Fruit fly (Drosophila melanogaster) whole organism, embryonic: ENCODE data around the gene CG44261.

Source experiments
- CG10959 ChIP-seq: fragments of 200-800 bp; sonication (Bioruptor generic); IDR thresholded peaks from 2 replicates; pipeline ENCODE4 v1.3.6; 2022; ENCODE audit warnings: missing biosample characterization, missing genetic modification characterization
- CG11247 ChIP-seq: fragments of 200-800 bp; sonication (Bioruptor generic); IDR thresholded peaks from 2 replicates; pipeline ENCODE4 v1.3.6; 2022; ENCODE audit warnings: missing biosample characterization, missing genetic modification characterization
- CG11456 ChIP-seq: fragments of 200-800 bp; sonication (Bioruptor generic); IDR thresholded peaks from 3 replicates; pipeline ENCODE4 v1.3.6; 2022; ENCODE audit warnings: missing biosample characterization, missing genetic modification characterization
- CG12769 ChIP-seq: fragments of 200-800 bp; sonication (Bioruptor generic); optimal IDR thresholded peaks from 2 replicates; lab custom pipeline; 2019; ENCODE audit warnings: missing biosample characterization, mild to moderate bottlenecking, missing genetic modification characterization, moderate library complexity
- CG15479 ChIP-seq: fragments of 200-800 bp; sonication (Bioruptor generic); optimal IDR thresholded peaks from 3 replicates; lab custom pipeline; 2019; ENCODE audit warnings: missing biosample characterization, mild to moderate bottlenecking, missing genetic modification characterization, moderate library complexity
- CG15601 ChIP-seq: fragments of 200-800 bp; sonication (Bioruptor generic); optimal IDR thresholded peaks from 3 replicates; lab custom pipeline; 2019; ENCODE audit warnings: missing biosample characterization, mild to moderate bottlenecking, missing genetic modification characterization, moderate library complexity
- CG16815 ChIP-seq: fragments of 200-800 bp; sonication (Bioruptor generic); optimal IDR thresholded peaks from 3 replicates; lab custom pipeline; 2017; ENCODE audit warnings: missing biosample characterization, mild to moderate bottlenecking, missing genetic modification characterization
- CG2199 ChIP-seq: fragments of 200-800 bp; sonication (Bioruptor generic); IDR thresholded peaks from 3 replicates; pipeline ENCODE4 v1.3.6; 2022; ENCODE audit warnings: missing biosample characterization, missing genetic modification characterization
- CG3726 ChIP-seq: fragments of 200-800 bp; sonication (Bioruptor generic); IDR thresholded peaks from 3 replicates; pipeline ENCODE4, ENCODE4 v1.3.6; 2022; ENCODE audit warnings: missing biosample characterization, missing genetic modification characterization
- CG4360 ChIP-seq: fragments of 200-800 bp; sonication (Bioruptor generic); IDR thresholded peaks from 2 replicates; pipeline ENCODE4 v1.3.6; 2022; ENCODE audit warnings: missing biosample characterization, missing genetic modification characterization
- CG4730 ChIP-seq: fragments of 200-800 bp; sonication (Bioruptor generic); IDR thresholded peaks from 2 replicates; pipeline ENCODE4 v1.3.6; 2022; ENCODE audit warnings: missing biosample characterization, missing genetic modification characterization
- CG6175 ChIP-seq: fragments of 200-800 bp; sonication (Bioruptor generic); IDR thresholded peaks from 3 replicates; pipeline ENCODE4 v1.3.6; 2022; ENCODE audit warnings: missing biosample characterization, missing genetic modification characterization
- CG6689 ChIP-seq: fragments of 200-800 bp; sonication (Bioruptor generic); IDR thresholded peaks from 2 replicates; pipeline ENCODE4 v1.3.6; 2022; ENCODE audit warnings: missing biosample characterization, missing genetic modification characterization
- CG8089 ChIP-seq: fragments of 200-800 bp; sonication (Bioruptor generic); optimal IDR thresholded peaks from 3 replicates; lab custom pipeline; 2016; ENCODE audit warnings: missing biosample characterization, missing genetic modification characterization
- CG9797 ChIP-seq: fragments of 200-800 bp; sonication (Bioruptor generic); optimal IDR thresholded peaks from 3 replicates; lab custom pipeline; 2018; ENCODE audit warnings: missing biosample characterization, mild to moderate bottlenecking, missing genetic modification characterization
- CG9817 ChIP-seq: fragments of 200-800 bp; sonication (Bioruptor generic); optimal IDR thresholded peaks from 2 replicates; lab custom pipeline; 2018; ENCODE audit warnings: missing biosample characterization, mild to moderate bottlenecking, missing genetic modification characterization, moderate library complexity
- Drgx ChIP-seq: fragments of 200-800 bp; sonication (Bioruptor generic); IDR thresholded peaks from 2 replicates; pipeline ENCODE4 v1.3.6; 2022; ENCODE audit warnings: missing biosample characterization, missing genetic modification characterization
- E2f1 ChIP-seq: fragments of 200-800 bp; sonication (Bioruptor generic); IDR thresholded peaks from 2 replicates; pipeline ENCODE4 v1.3.6; 2022; ENCODE audit warnings: missing biosample characterization, missing genetic modification characterization
- GATAe ChIP-seq: fragments of 200-800 bp; sonication (Bioruptor generic); conservative IDR thresholded peaks from 2 replicates; pipeline ENCODE4 v1.3.6; 2022; ENCODE audit warnings: missing biosample characterization, missing genetic modification characterization
- H2.0 ChIP-seq: fragments of 200-800 bp; sonication (Bioruptor generic); IDR thresholded peaks from 2 replicates; pipeline ENCODE4 v1.3.6; 2022; ENCODE audit warnings: missing biosample characterization, missing genetic modification characterization
- Hr3 ChIP-seq: fragments of 200-800 bp; sonication (Bioruptor generic); optimal IDR thresholded peaks from 3 replicates; lab custom pipeline; 2016; ENCODE audit warnings: missing biosample characterization, missing genetic modification characterization
- Hr78 ChIP-seq, 2 experiments: fragments of 200-800 bp in 1 of 2; fragments of >200 bp in 1 of 2; sonication (Bioruptor generic) in 1 of 2; optimal IDR thresholded peaks; 2 replicates each; lab custom pipeline; 2017 to 2019; ENCODE audit warnings: missing biosample characterization in 2 of 2, missing genetic modification characterization in 2 of 2, mild to moderate bottlenecking in 1 of 2, moderate library complexity in 1 of 2
- Med ChIP-seq: fragments of 200-800 bp; sonication (Bioruptor generic); peaks from one replicate; lab custom pipeline; 2016; ENCODE audit warnings: missing biosample characterization, missing genetic modification characterization, mild to moderate bottlenecking, inconsistent platforms, moderate library complexity
- NC2α ChIP-seq: fragments of 200-800 bp; sonication (Bioruptor generic); optimal IDR thresholded peaks from 2 replicates; lab custom pipeline; 2016; ENCODE audit warnings: missing biosample characterization, missing genetic modification characterization
- Neu2 ChIP-seq: fragments of 200-800 bp; sonication (Bioruptor generic); optimal IDR thresholded peaks from 3 replicates; lab custom pipeline; 2016; ENCODE audit warnings: missing biosample characterization, missing genetic modification characterization, borderline replicate concordance
- Opbp ChIP-seq: fragments of 200-800 bp; sonication (Bioruptor generic); IDR thresholded peaks from 3 replicates; pipeline ENCODE4 v1.3.6; 2022; ENCODE audit warnings: missing biosample characterization, missing genetic modification characterization; ENCODE audit not compliant: partially characterized antibody
- PHDP ChIP-seq: fragments of 200-800 bp; sonication (Bioruptor generic); optimal IDR thresholded peaks from 3 replicates; lab custom pipeline; 2018; ENCODE audit warnings: missing biosample characterization, mild to moderate bottlenecking, missing genetic modification characterization, moderate library complexity
- Trl ChIP-seq, 3 experiments: fragments of >200 bp in 2 of 3; fragments of 200-800 bp in 1 of 3; sonication (Bioruptor generic) in 1 of 3; optimal IDR thresholded peaks; 2 replicates in 1 of 3; 3 replicates in 2 of 3; lab custom pipeline; 2016 to 2017; ENCODE audit warnings: missing biosample characterization in 1 of 3, missing genetic modification characterization in 1 of 3
- Usf ChIP-seq: fragments of 200-800 bp; sonication (Bioruptor generic); optimal IDR thresholded peaks from 2 replicates; lab custom pipeline; 2017; ENCODE audit warnings: missing genotype, missing biosample characterization, missing genetic modification characterization
- Vsx1 ChIP-seq: fragments of 200-800 bp; sonication (Bioruptor generic); optimal IDR thresholded peaks from 2 replicates; lab custom pipeline; 2017; ENCODE audit warnings: missing biosample characterization, mild to moderate bottlenecking, missing genetic modification characterization, missing genetic modification reagents
- ac ChIP-seq: fragments of 200-800 bp; sonication (Bioruptor generic); optimal IDR thresholded peaks from 3 replicates; lab custom pipeline; 2017; ENCODE audit warnings: missing biosample characterization, mild to moderate bottlenecking, missing genetic modification characterization
- ara ChIP-seq: fragments of 200-800 bp; sonication (Bioruptor generic); IDR thresholded peaks from 2 replicates; pipeline ENCODE4 v1.3.6; 2022; ENCODE audit warnings: missing biosample characterization, missing genetic modification characterization
- cg ChIP-seq: fragments of 200-800 bp; sonication (Bioruptor generic); optimal IDR thresholded peaks from 3 replicates; lab custom pipeline; 2019; ENCODE audit warnings: missing biosample characterization, mild to moderate bottlenecking, missing genetic modification characterization, moderate library complexity
- chinmo ChIP-seq: fragments of 200-800 bp; sonication (Bioruptor generic); IDR thresholded peaks from 4 replicates; pipeline ENCODE4 v1.3.6; 2022; ENCODE audit warnings: missing biosample characterization, missing genetic modification characterization; ENCODE audit not compliant: partially characterized antibody
- crc ChIP-seq: fragments of 200-800 bp; sonication (Bioruptor generic); optimal IDR thresholded peaks from 2 replicates; lab custom pipeline; 2016; ENCODE audit warnings: missing biosample characterization, missing genetic modification characterization
- fd96Cb ChIP-seq: fragments of 200-800 bp; sonication (Bioruptor generic); optimal IDR thresholded peaks from 2 replicates; lab custom pipeline; 2018; ENCODE audit warnings: missing biosample characterization, mild to moderate bottlenecking, missing genetic modification characterization, moderate library complexity
- lab ChIP-seq: fragments of 200-800 bp; sonication (Bioruptor generic); optimal IDR thresholded peaks from 3 replicates; lab custom pipeline; 2017; ENCODE audit warnings: missing biosample characterization, missing genetic modification characterization, mild to moderate bottlenecking, moderate library complexity, missing genetic modification reagents
- pan ChIP-seq, 4 experiments: fragments of >200 bp in 3 of 4; fragments of 200-800 bp in 1 of 4; sonication (Bioruptor generic) in 1 of 4; optimal IDR thresholded peaks in 3 of 4; IDR thresholded peaks in 1 of 4; 2 replicates each; pipeline versions ENCODE4 v1.3.6 to Lab custom; 2017 to 2022; ENCODE audit warnings: missing biosample characterization in 2 of 4, missing genetic modification characterization in 2 of 4, mixed read lengths in 1 of 4
- peb ChIP-seq: fragments of 200-800 bp; sonication (Bioruptor generic); IDR thresholded peaks from 2 replicates; pipeline ENCODE4 v1.3.6; 2022; ENCODE audit warnings: missing biosample characterization, missing genetic modification characterization
- pita ChIP-seq: fragments of 200-800 bp; sonication (Bioruptor generic); optimal IDR thresholded peaks from 2 replicates; lab custom pipeline; 2017; ENCODE audit warnings: missing biosample characterization, mild to moderate bottlenecking, missing genetic modification characterization
- pros ChIP-seq: fragments of 200-800 bp; sonication (Bioruptor generic); optimal IDR thresholded peaks from 3 replicates; lab custom pipeline; 2019; ENCODE audit warnings: missing biosample characterization, mild to moderate bottlenecking, missing genetic modification characterization, moderate library complexity
- psq ChIP-seq: fragments of 200-800 bp; sonication (Bioruptor generic); optimal IDR thresholded peaks from 2 replicates; lab custom pipeline; 2017; ENCODE audit warnings: missing biosample characterization, missing genetic modification characterization
- tll ChIP-seq, 2 experiments: fragments of 200-800 bp in 1 of 2; fragments of >200 bp in 1 of 2; sonication (Bioruptor generic) in 1 of 2; optimal IDR thresholded peaks; 2 replicates each; lab custom pipeline; 2017 to 2019; ENCODE audit warnings: missing biosample characterization in 2 of 2, missing genetic modification characterization in 2 of 2, mild to moderate bottlenecking in 1 of 2, moderate library complexity in 1 of 2
- vvl ChIP-seq: fragments of 200-800 bp; sonication (Bioruptor generic); IDR thresholded peaks from 2 replicates; pipeline ENCODE4 v1.3.6; 2022; ENCODE audit warnings: missing biosample characterization, missing genetic modification characterization
- yki ChIP-seq: fragments of >200 bp; optimal IDR thresholded peaks from 3 replicates; lab custom pipeline; 2018
- zen ChIP-seq: fragments of 200-800 bp; sonication (Bioruptor generic); optimal IDR thresholded peaks from 3 replicates; lab custom pipeline; 2018; ENCODE audit warnings: missing biosample characterization, mild to moderate bottlenecking, missing genetic modification characterization, moderate library complexity

The CG44261 gene

DNA sequence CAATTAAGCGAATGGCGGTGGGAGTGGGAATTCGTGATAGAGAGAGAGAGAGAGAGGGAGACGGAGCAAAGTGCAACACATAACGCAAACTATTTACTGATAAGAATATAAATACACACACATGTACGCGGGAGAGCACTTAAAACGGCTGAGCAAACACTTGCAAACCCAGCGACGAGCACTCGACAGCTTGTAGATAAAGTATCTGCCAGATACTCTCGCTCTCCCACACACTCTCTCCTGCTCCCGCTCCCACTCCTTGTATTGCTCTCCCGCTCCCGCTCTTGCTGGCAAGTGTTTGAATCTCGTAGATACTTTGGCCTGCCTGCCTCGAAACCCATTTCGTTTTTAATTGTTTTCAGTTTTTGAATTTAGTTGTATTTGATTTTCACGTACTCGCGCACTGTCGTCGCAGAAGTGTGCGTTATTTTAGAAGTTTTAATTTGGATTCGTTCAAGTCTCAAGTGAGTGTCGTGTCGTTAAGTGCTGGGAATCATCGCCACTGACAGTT, 20.3 kb upstream of the CG44261 start (continued):
- TF ChIP-seq lab (GFP tag; lab: Kevin White, UChicago) = peak; percentile 87
- no peak for TF ChIP-seq CG9797
- no peak for TF ChIP-seq GATAe (GFP tag; lab: Robert Waterston, UW)
- peak; percentile 87 for TF ChIP-seq psq
- no peak for TF ChIP-seq E2f1 (GFP tag; lab: Robert Waterston, UW)
- peak; percentile 65 for TF ChIP-seq pros (GFP tag; lab: Kevin White, UChicago)
- peak; percentile 97 for TF ChIP-seq yki (lab: Kevin White, UChicago)
- TF ChIP-seq pita (GFP tag; lab: Kevin White, UChicago) = no peak

DNA sequence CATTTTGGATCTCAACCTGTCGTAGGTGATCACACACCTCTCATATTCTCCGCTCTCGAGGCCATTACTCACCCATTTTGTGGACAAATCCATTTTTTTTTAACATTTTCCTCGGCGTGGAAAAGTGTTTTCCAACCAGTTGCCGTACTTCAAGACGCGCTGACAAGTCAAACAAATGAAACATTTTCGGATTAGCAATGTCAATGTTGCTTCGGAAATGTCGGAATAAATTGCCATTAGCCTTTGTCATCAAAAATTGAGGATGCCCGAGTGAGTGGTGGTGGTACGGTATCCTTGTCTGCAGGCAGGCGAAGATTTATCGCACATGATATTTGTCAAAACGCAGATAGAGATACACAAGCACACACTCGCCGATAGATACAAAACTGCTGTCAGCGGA, 19.4 kb upstream of the CG44261 start:
- no peak for TF ChIP-seq CG11456
- peak in 1 of 2 experiments; percentile 53 for TF ChIP-seq tll (GFP tag; optimal IDR thresholded peaks at IDR 0.05; lab: Kevin White, UChicago)
- TF ChIP-seq CG8089 (GFP tag; lab: Kevin White, UChicago) = no peak
- no peak for TF ChIP-seq CG11247 (GFP tag; lab: Robert Waterston, UW)
- TF ChIP-seq ara (GFP tag; lab: Robert Waterston, UW) = no peak
- TF ChIP-seq Trl (optimal IDR thresholded peaks at IDR 0.05; lab: Kevin White, UChicago) = peak in 1 of 2 experiments; percentile 5
- TF ChIP-seq Trl (GFP tag; optimal IDR thresholded peaks at IDR 0.05; lab: Kevin White, UChicago) = no peak
- peak; percentile 15; the same call in 1 of the 3 replicates for TF ChIP-seq CG2199 (GFP tag; lab: Robert Waterston, UW)
- no peak for TF ChIP-seq CG16815 (GFP tag; lab: Kevin White, UChicago)
- TF ChIP-seq CG9817 (tag; lab: Kevin White, UChicago) = no peak
- no peak for TF ChIP-seq Drgx (GFP tag; lab: Robert Waterston, UW)
- TF ChIP-seq Opbp (GFP tag; lab: Robert Waterston, UW) = no peak
- TF ChIP-seq CG15479 (GFP tag; lab: Kevin White, UChicago) = peak; percentile 18
- no peak for TF ChIP-seq CG6689 (GFP tag; lab: Robert Waterston, UW)
- TF ChIP-seq PHDP (tag; lab: Kevin White, UChicago) = no peak
- TF ChIP-seq zen = no peak
- peak; percentile 3 for TF ChIP-seq ac (GFP tag; lab: Kevin White, UChicago)
- TF ChIP-seq Neu2 = peak; percentile 2
- TF ChIP-seq Med (GFP tag; lab: Kevin White, UChicago) = peak; percentile 20
- no peak for TF ChIP-seq GATAe (GFP tag; lab: Robert Waterston, UW)
- no peak for TF ChIP-seq CG3726 (GFP tag; lab: Robert Waterston, UW)
- no peak for TF ChIP-seq Usf (GFP tag; lab: Kevin White, UChicago)
- TF ChIP-seq, all 482 proteins: peak for 7

DNA sequence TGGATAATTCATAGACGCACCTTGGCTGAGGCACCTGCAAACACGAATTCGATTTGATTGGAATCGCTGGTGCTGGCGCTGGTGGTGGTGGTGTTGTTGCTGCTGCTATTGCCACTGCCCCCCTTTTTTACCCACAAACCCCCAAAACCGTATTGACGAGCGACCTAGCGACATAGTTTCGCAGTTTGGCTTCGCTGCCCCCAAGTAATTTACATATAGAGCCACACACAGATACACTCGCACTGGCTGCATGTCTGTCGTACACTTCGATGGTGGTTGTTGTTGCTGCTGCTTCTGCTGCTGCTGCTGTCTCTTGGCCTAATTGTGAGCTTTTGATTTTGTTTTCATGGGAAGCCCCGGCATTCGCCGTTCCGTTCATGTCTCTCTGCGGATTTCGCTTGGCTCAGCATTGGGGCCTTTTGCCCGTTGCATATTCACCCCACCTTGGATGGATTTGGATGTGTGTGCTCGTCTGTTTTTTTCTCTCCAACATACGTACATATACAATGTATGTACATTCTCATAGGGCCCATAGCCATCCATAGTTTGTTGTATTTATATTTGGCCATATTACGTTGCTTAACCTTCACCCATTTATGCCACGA, 16.2 kb upstream of the CG44261 start:
- TF ChIP-seq fd96Cb (tag; lab: Kevin White, UChicago) (no peak), CG10959 (GFP tag; lab: Robert Waterston, UW) (no peak), H2.0 (GFP tag; lab: Robert Waterston, UW) (no peak), CG6175 (GFP tag; lab: Robert Waterston, UW) (0 out of 3 replicates have a peak, but pooled peaks have one; percentile 49), crc (GFP tag; lab: Kevin White, UChicago) (no peak), CG4360 (GFP tag; lab: Robert Waterston, UW) (peak; percentile 32; the same call in 1 of the 2 replicates), CG12769 (tag; lab: Kevin White, UChicago) (peak; percentile 63), Med (GFP tag; lab: Kevin White, UChicago) (peak; percentile 64), NC2α (GFP tag; lab: Kevin White, UChicago) (no peak), CG4730 (GFP tag; lab: Robert Waterston, UW) (0 out of 2 replicates have a peak, but pooled peaks have one; percentile 30), Vsx1 (GFP tag; lab: Kevin White, UChicago) (no peak), pan (optimal IDR thresholded peaks at IDR 0.05; lab: Kevin White, UChicago) (no peak), pan (GFP tag; optimal IDR thresholded peaks at IDR 0.05 in 1 of 2, IDR thresholded peaks at IDR 0.05 in 1 of 2) (no peak), Hr78 (GFP tag; optimal IDR thresholded peaks at IDR 0.05; lab: Kevin White, UChicago) (peak in 1 of 2 experiments; percentile 25), CG15601 (tag; lab: Kevin White, UChicago) (no peak), vvl (GFP tag; lab: Robert Waterston, UW) (peak; percentile 81), peb (GFP tag; lab: Robert Waterston, UW) (no peak), chinmo (GFP tag; lab: Robert Waterston, UW) (0 out of 4 replicates have a peak, but pooled peaks have one; percentile 46), zen (no peak), Hr3 (GFP tag; lab: Kevin White, UChicago) (no peak), cg (peak; percentile 49)
